Worm (Caenorhabditis elegans): Measurements from ENCODE around the gene irld-7.

Gene irld-7

ce11 chrIV:6601213-6601724 is 11.1 kb downstream of the irld-7 start, which contains the start of gene sup-36:
Gene sup-36 (plus strand): TSS chrIV:6601674.
- TF ChIP-seq rnt-1 (tag; optimal IDR thresholded peaks at IDR 0.05), result peak; percentile 29
- TF ChIP-seq ceh-82 (tag; optimal IDR thresholded peaks at IDR 0.05), result peak in 1 of 3 experiments; percentile 18
- TF ChIP-seq lin-35 (GFP tag; optimal IDR thresholded peaks at IDR 0.05), result peak in 1 of 2 experiments; percentile 45
- peak in 1 of 3 experiments; percentile 1 for TF ChIP-seq dpl-1 (GFP tag; optimal IDR thresholded peaks at IDR 0.05)
- no peak for TF ChIP-seq C16A3.4 (tag; optimal IDR thresholded peaks at IDR 0.05)
- peak; percentile 21 to 25 for TF ChIP-seq efl-1 (optimal IDR thresholded peaks at IDR 0.05)
- peak; percentile 22 to 31 for TF ChIP-seq efl-1 (GFP tag; optimal IDR thresholded peaks at IDR 0.05 in 1 of 2)
- TF ChIP-seq pqm-1 (tag; optimal IDR thresholded peaks at IDR 0.05), result no peak
- TF ChIP-seq nhr-90 (tag; optimal IDR thresholded peaks at IDR 0.05; ENCODE audit: poor library complexity), result no peak
- TF ChIP-seq snu-23 (GFP tag; optimal IDR thresholded peaks at IDR 0.05), result peak; percentile 28
- no peak for TF ChIP-seq lin-39 (tag; optimal IDR thresholded peaks at IDR 0.05)

- no peak for TF ChIP-seq unc-98 (GFP tag; IDR thresholded peaks at IDR 0.05)
- TF ChIP-seq ama-1 (optimal IDR thresholded peaks at IDR 0.05), result no peak
- no peak for TF ChIP-seq hlh-4 (tag; optimal IDR thresholded peaks at IDR 0.05)
- TF ChIP-seq hlh-17 (GFP tag; optimal IDR thresholded peaks at IDR 0.05; ENCODE audit: borderline replicate concordance), result no peak
- no peak for TF ChIP-seq rnt-1 (tag; optimal IDR thresholded peaks at IDR 0.05)
- no peak for TF ChIP-seq fkh-10 (GFP tag; optimal IDR thresholded peaks at IDR 0.05)
- TF ChIP-seq nhr-28 (tag; optimal IDR thresholded peaks at IDR 0.05), result no peak
- no peak for TF ChIP-seq lin-15B (tag; optimal IDR thresholded peaks at IDR 0.05)
- no peak for TF ChIP-seq C16A3.4 (tag; optimal IDR thresholded peaks at IDR 0.05)
- no peak for TF ChIP-seq ceh-63 (GFP tag; optimal IDR thresholded peaks at IDR 0.05)
- no peak for TF ChIP-seq ztf-11 (tag; optimal IDR thresholded peaks at IDR 0.05)
- no peak for TF ChIP-seq nhr-90 (tag; optimal IDR thresholded peaks at IDR 0.05; ENCODE audit: poor library complexity)
- TF ChIP-seq nhr-47 (tag; optimal IDR thresholded peaks at IDR 0.05), result no peak
- TF ChIP-seq F16B12.6 (tag; optimal IDR thresholded peaks at IDR 0.05), result no peak
- TF ChIP-seq ztf-4 (tag; optimal IDR thresholded peaks at IDR 0.05), result no peak
- no peak for TF ChIP-seq sptf-1 (tag; optimal IDR thresholded peaks at IDR 0.05)
- no peak for TF ChIP-seq irx-1 (tag; optimal IDR thresholded peaks at IDR 0.05)
- TF ChIP-seq grh-1 (GFP tag; IDR thresholded peaks at IDR 0.05), result no peak
- no peak for TF ChIP-seq fkh-8 (tag; optimal IDR thresholded peaks at IDR 0.05)
- no peak for TF ChIP-seq dpl-1 (GFP tag; optimal IDR thresholded peaks at IDR 0.05)
Observed at ce11 chrIV:6602376-6602775, 12.2 kb downstream of the irld-7 start, which contains the start of gene F15B10.3. Gene F15B10.3 (plus strand): TSS chrIV:6602676.

- no peak for TF ChIP-seq unc-98 (GFP tag; IDR thresholded peaks at IDR 0.05)
- TF ChIP-seq xbp-1 (tag; optimal IDR thresholded peaks at IDR 0.05), result no peak
- TF ChIP-seq efl-1 (optimal IDR thresholded peaks at IDR 0.05), result no peak
- TF ChIP-seq efl-1 (GFP tag; optimal IDR thresholded peaks at IDR 0.05 in 1 of 2), result peak in 1 of 2 experiments; percentile 43
Observed at ce11 chrIV:6603549-6603948, 13.4 kb downstream of the irld-7 start.

DNA sequence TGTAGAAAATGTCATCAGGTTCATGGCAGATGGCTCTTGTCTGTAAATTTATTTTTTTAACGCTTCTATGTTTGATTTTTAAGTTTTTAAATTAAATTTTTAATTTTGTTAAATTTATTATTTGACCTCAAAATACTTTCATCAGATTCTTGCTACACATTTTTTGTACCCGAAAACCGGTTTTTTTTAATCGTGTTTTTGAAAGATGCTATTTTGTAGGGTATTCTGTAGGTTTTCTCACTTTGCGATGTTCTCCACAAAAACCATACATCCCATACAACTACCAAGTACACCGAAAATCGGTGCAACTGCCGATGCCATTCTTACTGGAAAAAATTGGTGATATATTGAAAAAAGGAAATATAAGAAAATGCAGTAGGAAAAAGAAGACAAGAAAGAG is 15.7 kb downstream of the irld-7 start, which contains the start of gene nstp-2:
nstp-2 (minus strand) TSS at position 326 of the 400 bp plus-strand sequence.
- no peak for TF ChIP-seq irx-1 (tag; optimal IDR thresholded peaks at IDR 0.05)
- peak; percentile 61 for TF ChIP-seq nhr-85 (tag)
- peak; percentile 63 for TF ChIP-seq grh-1 (GFP tag; IDR thresholded peaks at IDR 0.05)
- no peak for TF ChIP-seq snu-23 (GFP tag; optimal IDR thresholded peaks at IDR 0.05)
- no peak for TF ChIP-seq lin-35 (GFP tag; optimal IDR thresholded peaks at IDR 0.05)
- no peak for TF ChIP-seq ceh-8 (GFP tag; optimal IDR thresholded peaks at IDR 0.05)
- TF ChIP-seq hlh-17 (GFP tag; optimal IDR thresholded peaks at IDR 0.05; ENCODE audit: borderline replicate concordance), result no peak
- no peak for TF ChIP-seq pag-3 (tag; optimal IDR thresholded peaks at IDR 0.05; ENCODE audit: borderline replicate concordance, insufficient read depth)
- no peak for TF ChIP-seq ceh-63 (GFP tag; optimal IDR thresholded peaks at IDR 0.05)

ce11 chrIV:6606587-6606986 is 16.4 kb downstream of the irld-7 start:
- TF ChIP-seq efl-1 (optimal IDR thresholded peaks at IDR 0.05) (no peak), efl-1 (GFP tag; optimal IDR thresholded peaks at IDR 0.05 in 1 of 2) (peak in 1 of 2 experiments; percentile 62), snu-23 (GFP tag; optimal IDR thresholded peaks at IDR 0.05) (peak; percentile 12), skn-1 (tag; optimal IDR thresholded peaks at IDR 0.05) (no peak), lin-14 (GFP tag; optimal IDR thresholded peaks at IDR 0.05) (peak; percentile 56), lin-13 (GFP tag; optimal IDR thresholded peaks at IDR 0.05) (no peak), mdl-1 (tag; optimal IDR thresholded peaks at IDR 0.05) (no peak), tlp-1 (tag; optimal IDR thresholded peaks at IDR 0.05) (no peak), snpc-4 (tag; optimal IDR thresholded peaks at IDR 0.05) (no peak), sup-37 (GFP tag; optimal IDR thresholded peaks at IDR 0.05) (no peak), blmp-1 (tag; optimal IDR thresholded peaks at IDR 0.05) (peak; percentile 48)

Measured in whole organism, L1 larva.